Worm (Caenorhabditis elegans) whole organism, mixed stage, embryonic: ENCODE measurements around the gene F36F12.1.

Source experiments
- bed-3 ChIP-seq: fragments of 200-800 bp; sonication (Bioruptor generic); optimal IDR thresholded peaks from 3 replicates; lab custom pipeline; 2018; ENCODE audit warnings: mild to moderate bottlenecking, missing genetic modification characterization, moderate library complexity, missing compliant biosample characterization
- blmp-1 ChIP-seq: fragments of 150-350 bp; optimal IDR thresholded peaks from 2 replicates; lab custom pipeline; 2014; ENCODE audit warnings: missing biosample characterization, missing genetic modification characterization
- ceh-39 ChIP-seq: fragments of 150-350 bp; optimal IDR thresholded peaks from 2 replicates; lab custom pipeline; 2014; ENCODE audit warnings: missing biosample characterization, missing genetic modification characterization
- ceh-43 ChIP-seq: fragments of 200-800 bp; sonication (Bioruptor generic); optimal IDR thresholded peaks from 2 replicates; lab custom pipeline; 2018; ENCODE audit warnings: mild to moderate bottlenecking, missing genetic modification characterization, moderate library complexity, missing compliant biosample characterization
- ceh-83 ChIP-seq: fragments of 200-800 bp; sonication (Bioruptor generic); optimal IDR thresholded peaks from 2 replicates; lab custom pipeline; 2018; ENCODE audit warnings: mild to moderate bottlenecking, missing genetic modification characterization, missing compliant biosample characterization
- ces-1 ChIP-seq: fragments of 150-350 bp; optimal IDR thresholded peaks from 2 replicates; lab custom pipeline; 2014; ENCODE audit warnings: missing biosample characterization, missing genetic modification reagents, missing genetic modification characterization
- cnd-1 ChIP-seq: fragments of 200-800 bp; sonication (Bioruptor generic); optimal IDR thresholded peaks from 2 replicates; lab custom pipeline; 2018; ENCODE audit warnings: mild to moderate bottlenecking, missing genetic modification characterization, missing compliant biosample characterization
- drap-1 ChIP-seq: fragments of 200-800 bp; sonication (Bioruptor generic); optimal IDR thresholded peaks from 3 replicates; lab custom pipeline; 2018; ENCODE audit warnings: mild to moderate bottlenecking, missing genetic modification characterization, missing compliant biosample characterization
- elt-1 ChIP-seq: sonication (generic microtip); optimal IDR thresholded peaks from 2 replicates; lab custom pipeline; 2017; ENCODE audit warnings: missing genetic modification characterization, mild to moderate bottlenecking, missing compliant biosample characterization, antibody characterized with exemption, moderate library complexity, borderline replicate concordance; ENCODE audit not compliant: insufficient read depth
- elt-3 ChIP-seq: fragments of 150-350 bp; optimal IDR thresholded peaks from 2 replicates; lab custom pipeline; 2014; ENCODE audit warnings: missing biosample characterization, missing genetic modification characterization
- flh-1 ChIP-seq: fragments of 200-800 bp; sonication (Bioruptor generic); optimal IDR thresholded peaks from 2 replicates; lab custom pipeline; 2018; ENCODE audit warnings: mild to moderate bottlenecking, missing genetic modification characterization, moderate library complexity, missing compliant biosample characterization
- ham-2 ChIP-seq: fragments of 200-800 bp; sonication (Bioruptor generic); optimal IDR thresholded peaks from 2 replicates; lab custom pipeline; 2018; ENCODE audit warnings: mild to moderate bottlenecking, missing genetic modification characterization, missing compliant biosample characterization
- hlh-1 ChIP-seq: fragments of 150-350 bp; optimal IDR thresholded peaks from 2 replicates; lab custom pipeline; 2014; ENCODE audit warnings: missing biosample characterization, missing genetic modification reagents, missing genetic modification characterization
- lin-32 ChIP-seq: fragments of 200-800 bp; sonication (Bioruptor generic); optimal IDR thresholded peaks from 2 replicates; lab custom pipeline; 2018; ENCODE audit warnings: mild to moderate bottlenecking, missing genetic modification characterization, missing compliant biosample characterization
- lsy-2 ChIP-seq: fragments of 150-350 bp; optimal IDR thresholded peaks from 2 replicates; lab custom pipeline; 2014; ENCODE audit warnings: missing biosample characterization, missing genetic modification characterization
- mab-5 ChIP-seq: fragments of 150-350 bp; optimal IDR thresholded peaks from 2 replicates; lab custom pipeline; 2014; ENCODE audit warnings: missing biosample characterization, missing genetic modification characterization
- mep-1 ChIP-seq: fragments of 150-350 bp; optimal IDR thresholded peaks from 2 replicates; lab custom pipeline; 2017; ENCODE audit warnings: missing biosample characterization, missing genetic modification reagents, missing genetic modification characterization, inconsistent platforms
- mls-2 ChIP-seq: sonication (generic microtip); optimal IDR thresholded peaks from 2 replicates; lab custom pipeline; 2016; ENCODE audit warnings: mild to moderate bottlenecking, missing genetic modification characterization, moderate library complexity, missing compliant biosample characterization
- nhr-2 ChIP-seq: fragments of 150-350 bp; optimal IDR thresholded peaks from 2 replicates; lab custom pipeline; 2014; ENCODE audit warnings: missing biosample characterization, missing genetic modification characterization
- nhr-237 ChIP-seq: fragments of 150-350 bp; optimal IDR thresholded peaks from 2 replicates; lab custom pipeline; 2014; ENCODE audit warnings: missing biosample characterization, missing genetic modification characterization
- nhr-28 ChIP-seq: fragments of 150-350 bp; optimal IDR thresholded peaks from 2 replicates; lab custom pipeline; 2014; ENCODE audit warnings: missing biosample characterization, missing genetic modification characterization
- nhr-76 ChIP-seq: sonication (generic microtip); optimal IDR thresholded peaks from 2 replicates; lab custom pipeline; 2017; ENCODE audit warnings: missing biosample characterization, missing genetic modification characterization
- pha-4 ChIP-seq: fragments of 150-350 bp; optimal IDR thresholded peaks from 2 replicates; lab custom pipeline; 2018; ENCODE audit warnings: missing biosample characterization, missing genetic modification reagents, missing genetic modification characterization
- sem-2 ChIP-seq: fragments of 200-800 bp; sonication (Bioruptor generic); optimal IDR thresholded peaks from 2 replicates; lab custom pipeline; 2018; ENCODE audit warnings: mild to moderate bottlenecking, missing genetic modification characterization, missing compliant biosample characterization
- snpc-4 ChIP-seq: fragments of 150-350 bp; optimal IDR thresholded peaks from 2 replicates; lab custom pipeline; 2014; ENCODE audit warnings: missing biosample characterization, missing genetic modification characterization
- sptf-1 ChIP-seq: sonication (generic microtip); optimal IDR thresholded peaks from 2 replicates; lab custom pipeline; 2017; ENCODE audit warnings: mild to moderate bottlenecking, missing genetic modification characterization, moderate library complexity, missing compliant biosample characterization
- tbx-8 ChIP-seq: fragments of 200-800 bp; sonication (Bioruptor generic); optimal IDR thresholded peaks from 2 replicates; lab custom pipeline; 2018; ENCODE audit warnings: mild to moderate bottlenecking, missing genetic modification characterization, moderate library complexity, missing compliant biosample characterization
- unc-120 ChIP-seq: sonication (generic microtip); optimal IDR thresholded peaks from 2 replicates; lab custom pipeline; 2017; ENCODE audit warnings: missing genetic modification characterization, missing compliant biosample characterization; ENCODE audit not compliant: poor library complexity, severe bottlenecking
- unc-39 ChIP-seq: fragments of 150-350 bp; optimal IDR thresholded peaks from 2 replicates; lab custom pipeline; 2014; ENCODE audit warnings: missing biosample characterization, missing genetic modification characterization
- unc-62 ChIP-seq: fragments of 150-350 bp; optimal IDR thresholded peaks from 2 replicates; lab custom pipeline; 2014; ENCODE audit warnings: missing biosample characterization, missing genetic modification reagents, missing genetic modification characterization
- zip-8 ChIP-seq: fragments of 150-350 bp; optimal IDR thresholded peaks from 2 replicates; lab custom pipeline; 2014; ENCODE audit warnings: missing biosample characterization, missing genetic modification characterization

The F36F12.1 gene

DNA sequence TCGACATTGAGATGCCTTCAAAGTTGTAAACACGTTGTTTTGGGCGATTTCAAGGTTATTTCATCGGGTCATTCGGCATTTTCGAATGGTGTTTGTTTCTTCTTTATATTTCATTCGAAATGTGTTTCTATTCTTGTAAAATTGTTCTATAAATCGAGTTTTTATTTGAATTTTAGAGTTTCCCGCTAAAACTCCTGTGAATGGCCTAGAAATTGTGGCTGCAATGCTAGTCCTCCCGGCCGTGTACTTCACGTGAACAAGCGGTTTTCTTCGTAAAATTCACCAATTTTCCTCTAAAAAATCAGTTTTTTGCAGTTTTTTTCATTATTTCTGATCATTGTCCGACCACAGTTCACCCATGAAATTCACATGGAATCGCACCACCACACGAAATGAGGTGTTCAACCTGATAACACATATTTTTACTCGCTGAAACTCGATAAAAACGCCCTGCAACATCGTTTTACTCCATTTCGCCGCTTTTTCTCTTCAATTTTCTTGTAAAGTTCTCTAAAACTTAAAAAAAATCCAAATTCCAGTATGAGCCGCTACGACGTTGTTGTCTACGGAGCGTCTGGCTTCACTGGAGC is 24.1 kb upstream of the F36F12.1 start, which contains the start of gene ldp-1:
TSS of gene ldp-1 (plus strand) at position 540 of the 590 bp plus-strand sequence.
- no peak for TF ChIP-seq unc-62 (GFP tag; lab: Kevin White, UChicago)
- TF ChIP-seq sptf-1 (tag; lab: Kevin White, UChicago) = peak; percentile 40
- peak; percentile 0 for TF ChIP-seq lsy-2 (tag; lab: Kevin White, UChicago)
- TF ChIP-seq hlh-1 = no peak
- peak; percentile 24 for TF ChIP-seq ces-1 (GFP tag; lab: Kevin White, UChicago)

- TF ChIP-seq unc-39 = no peak
- peak; percentile 4 for TF ChIP-seq unc-120 (tag; lab: Kevin White, UChicago)
- TF ChIP-seq hlh-1 = peak; percentile 79
- TF ChIP-seq mls-2 = no peak
- TF ChIP-seq ceh-83 = no peak
- TF ChIP-seq nhr-2 (tag; lab: Kevin White, UChicago) = peak; percentile 62
Observed at ce11 chrV:2126554-2126953, 23.5 kb upstream of the F36F12.1 start.

DNA sequence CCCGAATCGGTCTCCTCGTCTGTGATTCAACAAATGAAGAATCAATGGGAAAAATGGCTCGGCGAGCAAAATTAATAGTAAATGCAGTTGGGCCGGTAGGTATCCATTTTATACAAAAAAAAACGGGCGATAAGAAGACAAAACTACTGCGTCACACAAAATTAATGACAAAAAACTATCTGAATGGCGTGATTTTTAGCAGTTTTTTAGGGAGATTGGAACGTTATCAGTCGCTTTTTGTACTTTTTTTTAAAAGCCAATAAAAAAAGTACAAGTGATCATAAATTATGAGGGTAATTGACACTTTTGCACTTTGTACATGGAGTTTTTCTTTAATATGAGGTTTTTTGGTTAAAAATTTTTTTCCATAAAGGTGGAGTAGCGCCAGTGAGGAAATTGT is 20.1 kb upstream of the F36F12.1 start:
- TF ChIP-seq sem-2 (GFP tag; lab: Kevin White, UChicago) (no peak), unc-62 (GFP tag; lab: Kevin White, UChicago) (no peak), sptf-1 (tag; lab: Kevin White, UChicago) (no peak), lin-32 (GFP tag; lab: Kevin White, UChicago) (no peak), blmp-1 (tag; lab: Kevin White, UChicago) (no peak), drap-1 (GFP tag; lab: Kevin White, UChicago) (no peak), ham-2 (GFP tag; lab: Kevin White, UChicago) (no peak), ces-1 (GFP tag; lab: Kevin White, UChicago) (no peak), flh-1 (GFP tag; lab: Kevin White, UChicago) (no peak), lsy-2 (tag; lab: Kevin White, UChicago) (no peak), nhr-237 (tag; lab: Kevin White, UChicago) (no peak), ceh-83 (no peak), ceh-43 (GFP tag; lab: Kevin White, UChicago) (no peak), bed-3 (GFP tag; lab: Kevin White, UChicago) (no peak), mab-5 (tag; lab: Kevin White, UChicago) (no peak), cnd-1 (tag; lab: Kevin White, UChicago) (no peak), nhr-28 (tag; lab: Kevin White, UChicago) (no peak), snpc-4 (tag; lab: Kevin White, UChicago) (no peak), hlh-1 (no peak), elt-1 (tag; lab: Kevin White, UChicago) (no peak)
- TF ChIP-seq, all 35 proteins: peak for 0

- TF ChIP-seq elt-3 (tag; lab: Kevin White, UChicago) (no peak), nhr-2 (tag; lab: Kevin White, UChicago) (no peak), mab-5 (tag; lab: Kevin White, UChicago) (no peak), elt-1 (tag; lab: Kevin White, UChicago) (no peak), zip-8 (tag; lab: Kevin White, UChicago) (no peak), unc-120 (tag; lab: Kevin White, UChicago) (no peak), flh-1 (GFP tag; lab: Kevin White, UChicago) (no peak), ceh-83 (no peak), unc-62 (GFP tag; lab: Kevin White, UChicago) (no peak), pha-4 (tag; lab: Kevin White, UChicago) (no peak), bed-3 (GFP tag; lab: Kevin White, UChicago) (no peak), ces-1 (GFP tag; lab: Kevin White, UChicago) (no peak), ham-2 (GFP tag; lab: Kevin White, UChicago) (no peak), ceh-39 (no peak), tbx-8 (GFP tag; lab: Kevin White, UChicago) (no peak), unc-39 (no peak), nhr-76 (tag; lab: Kevin White, UChicago) (no peak), blmp-1 (tag; lab: Kevin White, UChicago) (no peak), ceh-43 (GFP tag; lab: Kevin White, UChicago) (no peak), mep-1 (tag; lab: Kevin White, UChicago) (no peak)
Observed at ce11 chrV:2122517-2122916, 19.5 kb upstream of the F36F12.1 start, which contains the start of gene F22F7.2. Gene F22F7.2, plus strand, starts transcription at chrV:2122782.
